Worm (Caenorhabditis elegans): ENCODE results near the gene C49F8.1.

ce11 chrX:13317532-13317931, 47.3 kb downstream of the C49F8.1 start:
- TF ChIP-seq unc-86 (tag; optimal IDR thresholded peaks at IDR 0.05) (no peak), ces-1 (GFP tag; optimal IDR thresholded peaks at IDR 0.05) (no peak), skn-1 (tag; optimal IDR thresholded peaks at IDR 0.05) (no peak), aly-2 (tag; optimal IDR thresholded peaks at IDR 0.05) (no peak)

Measured in whole organism, L1 larva.